Worm (Caenorhabditis elegans) whole organism, L2 larva: ENCODE data around the gene hlh-13.

Source experiments
- aly-2 ChIP-seq: fragments of 150-350 bp; optimal IDR thresholded peaks from 2 replicates; lab custom pipeline; 2014; ENCODE audit warnings: missing biosample characterization, missing genetic modification characterization
- ama-1 ChIP-seq: fragments of 150-350 bp; optimal IDR thresholded peaks from 2 replicates; lab custom pipeline; 2018; ENCODE audit warnings: inconsistent platforms
- elt-3 ChIP-seq: sonication (generic microtip); optimal IDR thresholded peaks from 2 replicates; lab custom pipeline; 2017; ENCODE audit warnings: missing biosample characterization, missing genetic modification characterization
- lin-13 ChIP-seq: fragments of 150-350 bp; optimal IDR thresholded peaks from 2 replicates; lab custom pipeline; 2014; ENCODE audit warnings: missing biosample characterization, missing genetic modification reagents, missing genetic modification characterization
- nhr-11 ChIP-seq: fragments of 150-350 bp; optimal IDR thresholded peaks from 2 replicates; lab custom pipeline; 2014; ENCODE audit warnings: missing biosample characterization, missing genetic modification characterization
- nhr-23 ChIP-seq: fragments of 150-350 bp; optimal IDR thresholded peaks from 2 replicates; lab custom pipeline; 2014; ENCODE audit warnings: missing biosample characterization, missing genetic modification reagents, missing genetic modification characterization
- sma-3 ChIP-seq: sonication (generic microtip); optimal IDR thresholded peaks from 2 replicates; lab custom pipeline; 2016; ENCODE audit warnings: missing genetic modification reagents, missing genetic modification characterization, missing compliant biosample characterization
- snpc-4 ChIP-seq: fragments of 150-350 bp; optimal IDR thresholded peaks from 2 replicates; lab custom pipeline; 2014; ENCODE audit warnings: missing biosample characterization, missing genetic modification characterization
- unc-55 ChIP-seq: fragments of 150-350 bp; sonication (generic microtip); optimal IDR thresholded peaks from 3 replicates; lab custom pipeline; 2014; ENCODE audit warnings: missing biosample characterization, missing genetic modification reagents, missing genetic modification characterization
- unc-62 ChIP-seq: fragments of 150-350 bp; optimal IDR thresholded peaks from 2 replicates; lab custom pipeline; 2014; ENCODE audit warnings: missing biosample characterization, missing genetic modification reagents, missing genetic modification characterization
- zag-1 ChIP-seq: fragments of 150-350 bp; optimal IDR thresholded peaks from 2 replicates; lab custom pipeline; 2014; ENCODE audit warnings: missing biosample characterization, missing genetic modification characterization
- ztf-4 ChIP-seq: fragments of 150-350 bp; optimal IDR thresholded peaks from 2 replicates; lab custom pipeline; 2014; ENCODE audit warnings: missing biosample characterization, missing genetic modification characterization

DNA sequence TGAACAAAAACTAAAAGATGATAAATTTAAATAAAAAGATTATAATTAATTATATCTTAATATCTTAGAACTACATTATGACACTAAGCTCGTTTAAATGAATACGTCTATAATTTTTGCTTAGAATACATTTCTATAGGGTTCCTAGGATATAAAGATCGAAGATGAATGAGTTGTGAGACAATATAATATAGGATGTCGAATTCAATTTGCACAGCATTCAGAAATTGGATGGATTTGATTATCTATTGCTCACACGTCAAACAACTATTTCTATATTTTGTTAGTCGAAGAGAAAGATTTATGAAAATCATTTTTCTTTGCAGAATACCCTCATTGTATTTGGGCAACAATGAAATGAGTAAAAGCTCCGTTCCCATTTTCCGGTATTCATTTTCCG, 10.1 kb upstream of the hlh-13 start:
- TF ChIP-seq ztf-4 (tag; lab: Kevin White, UChicago) (no peak), ama-1 (no peak), unc-55 (GFP tag; lab: Kevin White, UChicago) (no peak), aly-2 (no peak), nhr-23 (tag; lab: Kevin White, UChicago) (no peak), snpc-4 (tag; lab: Kevin White, UChicago) (no peak), unc-62 (GFP tag; lab: Kevin White, UChicago) (no peak), zag-1 (tag; lab: Kevin White, UChicago) (no peak), elt-3 (no peak), lin-13 (GFP tag; lab: Kevin White, UChicago) (no peak), sma-3 (GFP tag; lab: Kevin White, UChicago) (no peak), nhr-11 (tag; lab: Kevin White, UChicago) (no peak)
